ENCODE assay signal across 5 fruit fly cellular contexts in the genomic region with DNA sequence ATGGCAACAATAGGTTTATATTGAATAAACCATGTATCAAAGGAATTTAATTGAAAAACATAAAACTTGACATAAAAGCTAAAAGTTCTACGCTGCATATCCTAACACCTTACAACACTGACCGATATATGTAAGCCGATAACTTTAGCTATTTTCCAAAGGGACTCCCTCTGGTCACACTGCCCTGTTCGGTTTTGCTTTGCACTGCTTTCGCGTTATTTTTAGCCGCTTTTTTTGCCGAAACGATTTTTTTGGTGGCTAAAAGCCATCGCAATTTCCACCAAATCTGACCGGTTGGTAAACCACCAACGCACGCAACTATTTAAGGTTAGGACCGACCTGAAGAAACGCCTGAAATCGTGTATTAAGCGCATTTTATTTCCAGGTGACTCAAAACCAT.
TF ChIP-seq lines count a peak whose summit lies in the region.

A gene (minus strand): TSS at position 26 of the 400 bp plus-strand sequence.
A gene (plus strand): TSS at position 175 of the 400 bp plus-strand sequence.

- no peak for TF ChIP-seq CTCF in whole organism, embryonic (GFP tag; optimal IDR thresholded peaks at IDR 0.05; lab: Kevin White, UChicago)

TF ChIP-seq in Kc167, 6 proteins besides CTCF, POLR2A, EP300 and RAD21:
- TF ChIP-seq h (optimal IDR thresholded peaks at IDR 0.05; lab: Kevin White, UChicago) (no peak), psq (optimal IDR thresholded peaks at IDR 0.05; lab: Kevin White, UChicago) (peak; percentile 2), Myc (optimal IDR thresholded peaks at IDR 0.05; lab: Kevin White, UChicago) (no peak), Sin3A (optimal IDR thresholded peaks at IDR 0.05; lab: Kevin White, UChicago) (no peak)

TF ChIP-seq in whole organism, adult, 20 proteins besides CTCF, POLR2A, EP300 and RAD21:
- TF ChIP-seq CG5204 (GFP tag; optimal IDR thresholded peaks at IDR 0.05; lab: Kevin White, UChicago) (no peak), ovo (GFP tag; optimal IDR thresholded peaks at IDR 0.05; lab: Kevin White, UChicago) (no peak), pad (GFP tag; optimal IDR thresholded peaks at IDR 0.05; lab: Kevin White, UChicago) (peak; percentile 4), CG7101 (tag; optimal IDR thresholded peaks at IDR 0.05; lab: Kevin White, UChicago) (peak; percentile 1), tj (GFP tag; optimal IDR thresholded peaks at IDR 0.05; lab: Kevin White, UChicago) (peak; percentile 1), Mnt (GFP tag; optimal IDR thresholded peaks at IDR 0.05; lab: Kevin White, UChicago) (peak; percentile 8), CG11617 (GFP tag; optimal IDR thresholded peaks at IDR 0.05; lab: Kevin White, UChicago) (no peak), bab1 (GFP tag; optimal IDR thresholded peaks at IDR 0.05; lab: Kevin White, UChicago) (peak; percentile 33), CG14711 (tag; optimal IDR thresholded peaks at IDR 0.05; lab: Kevin White, UChicago) (peak; percentile 7)
TF ChIP-seq in whole organism, adult: peak in this region for 6.

TF ChIP-seq in whole organism, embryonic, 481 proteins besides CTCF, POLR2A, EP300 and RAD21 (continues in another document):
- TF ChIP-seq unc-4 (GFP tag; IDR thresholded peaks at IDR 0.05; lab: Robert Waterston, UW; ENCODE audit: partially characterized antibody) = peak; percentile 66
- peak; percentile 63 for TF ChIP-seq Ets97D (GFP tag; optimal IDR thresholded peaks at IDR 0.05; lab: Kevin White, UChicago)
- TF ChIP-seq CG13287 (GFP tag; IDR thresholded peaks at IDR 0.05; lab: Robert Waterston, UW; ENCODE audit: partially characterized antibody) = peak; percentile 86
- TF ChIP-seq sob (GFP tag; IDR thresholded peaks at IDR 0.05; lab: Robert Waterston, UW) = 0 out of 2 replicates have a peak, but pooled peaks have one; percentile 10
- TF ChIP-seq CG6791 (GFP tag; IDR thresholded peaks at IDR 0.05; lab: Robert Waterston, UW; ENCODE audit: partially characterized antibody) = peak; percentile 91
- no peak for TF ChIP-seq CG15269 (tag; optimal IDR thresholded peaks at IDR 0.05; lab: Kevin White, UChicago)
- TF ChIP-seq D (optimal IDR thresholded peaks at IDR 0.05; lab: Kevin White, UChicago) = no peak
- TF ChIP-seq D (GFP tag; optimal IDR thresholded peaks at IDR 0.05; lab: Kevin White, UChicago) = no peak
- peak; percentile 57 for TF ChIP-seq CG3847 (GFP tag; IDR thresholded peaks at IDR 0.05; lab: Robert Waterston, UW)
- peak; percentile 70 for TF ChIP-seq amos (GFP tag; IDR thresholded peaks at IDR 0.05; lab: Robert Waterston, UW; ENCODE audit: partially characterized antibody)
- TF ChIP-seq CG7928 (GFP tag; optimal IDR thresholded peaks at IDR 0.05; lab: Kevin White, UChicago) = no peak
- TF ChIP-seq stc (GFP tag; IDR thresholded peaks at IDR 0.05; lab: Robert Waterston, UW) = no peak
- no peak for TF ChIP-seq HHEX (GFP tag; optimal IDR thresholded peaks at IDR 0.05; lab: Kevin White, UChicago)
- TF ChIP-seq CoRest (tag; optimal IDR thresholded peaks at IDR 0.05; lab: Kevin White, UChicago) = peak; percentile 28
- no peak for TF ChIP-seq slbo (GFP tag; IDR thresholded peaks at IDR 0.05; lab: Robert Waterston, UW)
- TF ChIP-seq inv (GFP tag; IDR thresholded peaks at IDR 0.05; lab: Robert Waterston, UW; ENCODE audit: partially characterized antibody) = peak; percentile 21; the same call in 1 of the 2 replicates
- TF ChIP-seq h (optimal IDR thresholded peaks at IDR 0.05; lab: Kevin White, UChicago) = no peak
- no peak for TF ChIP-seq CG7271 (tag; optimal IDR thresholded peaks at IDR 0.05; lab: Kevin White, UChicago)
- TF ChIP-seq crp (GFP tag; optimal IDR thresholded peaks at IDR 0.05; lab: Kevin White, UChicago) = peak in 1 of 2 experiments; percentile 39
- TF ChIP-seq Sin3A (optimal IDR thresholded peaks at IDR 0.05; lab: Kevin White, UChicago) = peak; percentile 65
- peak; percentile 49 for TF ChIP-seq CG14860 (GFP tag; IDR thresholded peaks at IDR 0.05; lab: Robert Waterston, UW; ENCODE audit: partially characterized antibody)
- TF ChIP-seq CG4617 (GFP tag; optimal IDR thresholded peaks at IDR 0.05; lab: Kevin White, UChicago; ENCODE audit: borderline replicate concordance) = peak; percentile 64

TF ChIP-seq in whole organism, prepupa, 60 proteins besides CTCF, POLR2A, EP300 and RAD21:
- TF ChIP-seq Met (GFP tag; optimal IDR thresholded peaks at IDR 0.05; lab: Kevin White, UChicago) (no peak), Eip78C (GFP tag; lab: Kevin White, UChicago) (peak; percentile 16)

TF ChIP-seq in whole organism, wandering third instar larva, 38 proteins besides CTCF, POLR2A, EP300 and RAD21:
- TF ChIP-seq ey (GFP tag; optimal IDR thresholded peaks at IDR 0.05; lab: Kevin White, UChicago) (no peak), jim (GFP tag; optimal IDR thresholded peaks at IDR 0.05; lab: Kevin White, UChicago) (no peak), Vsx2 (GFP tag; optimal IDR thresholded peaks at IDR 0.05; lab: Kevin White, UChicago; ENCODE audit: partially characterized antibody) (no peak), Dfd (GFP tag; optimal IDR thresholded peaks at IDR 0.05; lab: Kevin White, UChicago) (no peak), Hr83 (GFP tag; optimal IDR thresholded peaks at IDR 0.05; lab: Kevin White, UChicago; ENCODE audit: poor library complexity, severe bottlenecking) (no peak), Dif (GFP tag; optimal IDR thresholded peaks at IDR 0.05; lab: Kevin White, UChicago; ENCODE audit: partially characterized antibody) (no peak), OdsH (GFP tag; optimal IDR thresholded peaks at IDR 0.05; lab: Kevin White, UChicago) (no peak), dsf (GFP tag; optimal IDR thresholded peaks at IDR 0.05; lab: Kevin White, UChicago; ENCODE audit: borderline replicate concordance) (no peak), GATAd (GFP tag; optimal IDR thresholded peaks at IDR 0.05; lab: Kevin White, UChicago) (no peak), Myc (optimal IDR thresholded peaks at IDR 0.05; lab: Kevin White, UChicago) (peak; percentile 4), sage (GFP tag; optimal IDR thresholded peaks at IDR 0.05; lab: Kevin White, UChicago) (no peak), psq (GFP tag; optimal IDR thresholded peaks at IDR 0.05; lab: Kevin White, UChicago) (peak; percentile 78), CG9705 (GFP tag; optimal IDR thresholded peaks at IDR 0.05; lab: Kevin White, UChicago) (no peak)
